Worm (Caenorhabditis elegans) whole organism, young adult: ENCODE results near the gene cest-2.1.

Experiments used
- B0035.1 ChIP-seq: sonication (generic microtip); optimal IDR thresholded peaks from 2 replicates; lab custom pipeline; 2016; ENCODE audit warnings: missing genetic modification characterization, mild to moderate bottlenecking, missing compliant biosample characterization, missing genotype, missing genetic modification reagents
- C06A6.2 ChIP-seq: fragments of 200-800 bp; sonication (Bioruptor generic); conservative IDR thresholded peaks from 2 replicates; pipeline ENCODE4 v1.3.6; 2022; ENCODE audit warnings: missing genetic modification characterization, missing compliant biosample characterization
- F22D6.2 ChIP-seq: sonication (generic microtip); optimal IDR thresholded peaks from 2 replicates; lab custom pipeline; 2016; ENCODE audit warnings: mild to moderate bottlenecking, missing genetic modification characterization, missing compliant biosample characterization
- F39B2.1 ChIP-seq: fragments of 200-800 bp; sonication (Bioruptor generic); IDR thresholded peaks from 2 replicates; pipeline ENCODE4 v1.3.6; 2022; ENCODE audit warnings: missing genetic modification reagents, missing genetic modification characterization, missing compliant biosample characterization
- F55B11.4 ChIP-seq: sonication (generic microtip); optimal IDR thresholded peaks from 2 replicates; lab custom pipeline; 2016; ENCODE audit warnings: missing compliant biosample characterization, missing genetic modification characterization, borderline replicate concordance; ENCODE audit not compliant: insufficient read depth
- K11D2.4 ChIP-seq: fragments of 200-800 bp; sonication (Bioruptor generic); IDR thresholded peaks from 2 replicates; pipeline ENCODE4 v1.3.6; 2022; ENCODE audit warnings: missing genetic modification reagents, missing genetic modification characterization, missing compliant biosample characterization
- Y53F4B.3 ChIP-seq: fragments of 200-800 bp; sonication (Bioruptor generic); IDR thresholded peaks from 2 replicates; pipeline ENCODE4 v1.3.6; 2022; ENCODE audit warnings: missing genetic modification reagents, missing genetic modification characterization, missing compliant biosample characterization
- Y53G8AR.9 ChIP-seq: fragments of 200-800 bp; sonication (Bioruptor generic); conservative IDR thresholded peaks from 2 replicates; pipeline ENCODE4 v1.3.6; 2022; ENCODE audit warnings: missing genetic modification reagents, missing genetic modification characterization, missing compliant biosample characterization
- Y79H2A.3 ChIP-seq: fragments of 200-800 bp; sonication (Bioruptor generic); conservative IDR thresholded peaks from 2 replicates; pipeline ENCODE4 v1.3.6; 2022; ENCODE audit warnings: missing genetic modification reagents, missing genetic modification characterization, missing compliant biosample characterization
- Y95B8A.8 ChIP-seq: fragments of 200-800 bp; sonication (Bioruptor generic); IDR thresholded peaks from 2 replicates; pipeline ENCODE4 v1.3.6; 2022; ENCODE audit warnings: missing genetic modification reagents, missing genetic modification characterization, missing compliant biosample characterization
- ZK185.1 ChIP-seq: sonication (generic microtip); optimal IDR thresholded peaks from 2 replicates; lab custom pipeline; 2016; ENCODE audit warnings: mild to moderate bottlenecking, missing genetic modification characterization, missing compliant biosample characterization; ENCODE audit not compliant: poor library complexity, severe bottlenecking
- akir-1 ChIP-seq: fragments of 200-800 bp; sonication (Bioruptor generic); optimal IDR thresholded peaks from 2 replicates; lab custom pipeline; 2018; ENCODE audit warnings: mild to moderate bottlenecking, missing genetic modification characterization, moderate library complexity, missing compliant biosample characterization
- aptf-2 ChIP-seq: fragments of 200-800 bp; sonication (Bioruptor generic); conservative IDR thresholded peaks from 2 replicates; pipeline ENCODE4 v1.3.6; 2022; ENCODE audit warnings: missing genetic modification reagents, missing genetic modification characterization, missing compliant biosample characterization
- aptf-3 ChIP-seq: fragments of 200-800 bp; sonication (Bioruptor generic); IDR thresholded peaks from 2 replicates; pipeline ENCODE4 v1.3.6; 2022; ENCODE audit warnings: missing genetic modification characterization, missing compliant biosample characterization
- athp-1 ChIP-seq: sonication (generic microtip); optimal IDR thresholded peaks from 2 replicates; lab custom pipeline; 2017; ENCODE audit warnings: mild to moderate bottlenecking, missing genetic modification characterization, missing compliant biosample characterization
- ccch-3 ChIP-seq: fragments of 200-800 bp; sonication (Bioruptor generic); optimal IDR thresholded peaks from 2 replicates; lab custom pipeline; 2018; ENCODE audit warnings: mild to moderate bottlenecking, missing genetic modification characterization, missing compliant biosample characterization
- ceh-79 ChIP-seq: sonication (generic microtip); optimal IDR thresholded peaks from 2 replicates; lab custom pipeline; 2017; ENCODE audit warnings: mild to moderate bottlenecking, missing genetic modification characterization, missing compliant biosample characterization
- chd-7 ChIP-seq: sonication (generic microtip); optimal IDR thresholded peaks from 2 replicates; lab custom pipeline; 2016; ENCODE audit warnings: mild to moderate bottlenecking, missing genetic modification characterization, moderate library complexity, missing compliant biosample characterization
- die-1 ChIP-seq: sonication (generic microtip); optimal IDR thresholded peaks from 2 replicates; lab custom pipeline; 2016; ENCODE audit warnings: missing genotype, mild to moderate bottlenecking, missing genetic modification characterization, missing compliant biosample characterization
- dox-1 ChIP-seq: fragments of 200-800 bp; sonication (Bioruptor generic); IDR thresholded peaks from 2 replicates; pipeline ENCODE4 v1.3.6; 2022; ENCODE audit warnings: missing genetic modification reagents, missing genetic modification characterization, missing compliant biosample characterization
- egl-44 ChIP-seq: fragments of 200-800 bp; sonication (Bioruptor generic); IDR thresholded peaks from 2 replicates; pipeline ENCODE4 v1.3.6; 2022; ENCODE audit warnings: missing genetic modification reagents, missing genetic modification characterization, missing compliant biosample characterization
- ekl-4 ChIP-seq: fragments of 200-800 bp; sonication (Bioruptor generic); IDR thresholded peaks from 2 replicates; pipeline ENCODE4 v1.3.6; 2022; ENCODE audit warnings: missing genetic modification reagents, missing genetic modification characterization, missing compliant biosample characterization
- fkh-3 ChIP-seq: sonication (generic microtip); optimal IDR thresholded peaks from 2 replicates; lab custom pipeline; 2016; ENCODE audit warnings: mild to moderate bottlenecking, missing genetic modification characterization, missing compliant biosample characterization
- gei-17 ChIP-seq: fragments of 200-800 bp; sonication (Bioruptor generic); optimal IDR thresholded peaks from 2 replicates; lab custom pipeline; 2018; ENCODE audit warnings: mild to moderate bottlenecking, missing genetic modification characterization, missing compliant biosample characterization
- hlh-12 ChIP-seq: sonication (generic microtip); optimal IDR thresholded peaks from 2 replicates; lab custom pipeline; 2016; ENCODE audit warnings: missing genetic modification characterization, missing compliant biosample characterization
- hsf-1 ChIP-seq: fragments of 200-800 bp; sonication (Bioruptor generic); IDR thresholded peaks from 2 replicates; pipeline ENCODE4 v1.3.6; 2022; ENCODE audit warnings: missing genetic modification reagents, missing genetic modification characterization, missing compliant biosample characterization
- lag-1 ChIP-seq: fragments of 200-800 bp; sonication (Bioruptor generic); IDR thresholded peaks from 2 replicates; pipeline ENCODE4 v1.3.6; 2022; ENCODE audit warnings: missing genetic modification reagents, missing genetic modification characterization, missing compliant biosample characterization
- let-526 ChIP-seq: fragments of 200-800 bp; sonication (Bioruptor generic); IDR thresholded peaks from 2 replicates; pipeline ENCODE4 v1.3.6; 2022; ENCODE audit warnings: missing genetic modification reagents, missing genetic modification characterization, missing compliant biosample characterization
- lin-26 ChIP-seq: fragments of 200-800 bp; sonication (Bioruptor generic); IDR thresholded peaks from 2 replicates; pipeline ENCODE4 v1.3.6; 2022; ENCODE audit warnings: missing genetic modification reagents, missing genetic modification characterization, missing compliant biosample characterization
- lir-1 ChIP-seq: fragments of 200-800 bp; sonication (Bioruptor generic); conservative IDR thresholded peaks from 2 replicates; pipeline ENCODE4 v1.3.6; 2022; ENCODE audit warnings: missing genetic modification reagents, missing genetic modification characterization, missing compliant biosample characterization
- madf-6 ChIP-seq: fragments of 200-800 bp; sonication (Bioruptor generic); IDR thresholded peaks from 2 replicates; pipeline ENCODE4 v1.3.6; 2022; ENCODE audit warnings: missing genetic modification reagents, missing genetic modification characterization, missing compliant biosample characterization
- nfya-1 ChIP-seq: sonication (generic microtip); optimal IDR thresholded peaks from 2 replicates; lab custom pipeline; 2017; ENCODE audit warnings: antibody characterized with exemption, missing compliant biosample characterization, missing genetic modification characterization, borderline replicate concordance; ENCODE audit not compliant: insufficient read depth
- nhr-120 ChIP-seq: fragments of 200-800 bp; sonication (Bioruptor generic); IDR thresholded peaks from 2 replicates; pipeline ENCODE4 v1.3.6; 2022; ENCODE audit warnings: missing genetic modification characterization, missing compliant biosample characterization
- nhr-27 ChIP-seq: fragments of 200-800 bp; sonication (Bioruptor generic); optimal IDR thresholded peaks from 2 replicates; lab custom pipeline; 2018; ENCODE audit warnings: mild to moderate bottlenecking, missing genetic modification characterization, moderate library complexity, missing compliant biosample characterization
- nhr-80 ChIP-seq: sonication (generic microtip); optimal IDR thresholded peaks from 2 replicates; lab custom pipeline; 2016; ENCODE audit warnings: missing genetic modification characterization, missing compliant biosample characterization
- nhr-90 ChIP-seq: sonication (generic microtip); optimal IDR thresholded peaks from 2 replicates; lab custom pipeline; 2016; ENCODE audit warnings: missing genotype, mild to moderate bottlenecking, missing genetic modification characterization, missing compliant biosample characterization
- pha-4 ChIP-seq: fragments of 150-350 bp; sonication (generic microtip); optimal IDR thresholded peaks from 2 replicates; lab custom pipeline; 2014; ENCODE audit warnings: missing biosample characterization, missing genetic modification reagents, missing genetic modification characterization
- repo-1 ChIP-seq: sonication (generic microtip); optimal IDR thresholded peaks from 2 replicates; lab custom pipeline; 2017; ENCODE audit warnings: mild to moderate bottlenecking, missing genetic modification characterization, missing compliant biosample characterization
- sea-2 ChIP-seq: fragments of 200-800 bp; sonication (Bioruptor generic); IDR thresholded peaks from 2 replicates; pipeline ENCODE4 v1.3.6; 2022; ENCODE audit warnings: missing genetic modification characterization, missing compliant biosample characterization
- snpc-1.3 ChIP-seq: sonication (generic microtip); optimal IDR thresholded peaks from 2 replicates; lab custom pipeline; 2017; ENCODE audit warnings: missing genetic modification characterization, mild to moderate bottlenecking, missing compliant biosample characterization, antibody characterized with exemption, moderate library complexity, missing genotype, missing genetic modification reagents; ENCODE audit not compliant: insufficient read depth
- sptf-2 ChIP-seq: fragments of 200-800 bp; sonication (Bioruptor generic); optimal IDR thresholded peaks from 2 replicates; lab custom pipeline; 2018; ENCODE audit warnings: mild to moderate bottlenecking, missing genetic modification characterization, missing compliant biosample characterization
- tlf-1 ChIP-seq: fragments of 200-800 bp; sonication (Bioruptor generic); optimal IDR thresholded peaks from 2 replicates; lab custom pipeline; 2018; ENCODE audit warnings: mild to moderate bottlenecking, missing genetic modification characterization, missing compliant biosample characterization
- unc-130 ChIP-seq: sonication (generic microtip); optimal IDR thresholded peaks from 2 replicates; lab custom pipeline; 2016; ENCODE audit warnings: missing genetic modification reagents, missing genetic modification characterization, missing compliant biosample characterization
- unc-62 ChIP-seq: fragments of 150-350 bp; optimal IDR thresholded peaks from 2 replicates; lab custom pipeline; 2014; ENCODE audit warnings: missing biosample characterization, missing genetic modification reagents, missing genetic modification characterization
- ztf-18 ChIP-seq: sonication (generic microtip); optimal IDR thresholded peaks from 2 replicates; lab custom pipeline; 2016; ENCODE audit warnings: missing genotype, mild to moderate bottlenecking, missing genetic modification characterization, missing compliant biosample characterization

cest-2.1 gene

DNA sequence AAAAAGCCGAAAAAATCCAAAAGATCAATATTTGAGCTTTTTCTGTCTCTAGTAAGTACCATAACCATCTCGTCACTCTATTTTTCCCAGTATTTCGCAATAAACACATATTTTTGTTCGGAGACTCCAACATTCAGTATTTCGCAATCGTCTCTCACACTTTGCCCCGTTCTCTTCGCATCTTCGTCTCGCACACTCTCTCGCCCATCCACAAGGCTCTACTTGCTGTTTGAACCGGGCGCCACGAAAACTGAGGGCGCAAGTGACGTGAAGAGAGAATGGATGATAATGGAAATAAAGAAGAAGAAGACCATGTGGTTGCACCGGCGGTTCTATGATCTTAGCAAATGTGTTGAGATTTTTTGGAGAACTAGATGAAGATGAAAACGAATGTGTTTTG, 28.8 kb upstream of the cest-2.1 start (continued):
- TF ChIP-seq lir-1 (peak; percentile 20; the same call in 1 of the 2 replicates), lin-26 (GFP tag; lab: Robert Waterston, UW) (peak; percentile 66; the same call in 1 of the 2 replicates), ztf-18 (peak; percentile 77), Y53G8AR.9 (GFP tag; lab: Robert Waterston, UW) (0 out of 2 replicates have a peak, but pooled peaks have one; percentile 27), tlf-1 (GFP tag; lab: Kevin White, UChicago) (peak; percentile 68), F55B11.4 (no peak), F22D6.2 (tag; lab: Kevin White, UChicago) (peak; percentile 19), K11D2.4 (GFP tag; lab: Robert Waterston, UW) (peak; percentile 80), nhr-80 (tag; lab: Kevin White, UChicago) (peak; percentile 95), Y53F4B.3 (no peak), snpc-1.3 (peak; percentile 29), nhr-120 (GFP tag; lab: Robert Waterston, UW) (no peak), chd-7 (peak; percentile 87), aptf-2 (GFP tag; lab: Robert Waterston, UW) (no peak), B0035.1 (tag; lab: Kevin White, UChicago) (no peak), dox-1 (GFP tag; lab: Robert Waterston, UW) (peak; percentile 85), nfya-1 (tag; lab: Kevin White, UChicago) (no peak), unc-130 (GFP tag; lab: Kevin White, UChicago) (no peak), hsf-1 (GFP tag; lab: Robert Waterston, UW) (peak; percentile 26; the same call in 1 of the 2 replicates), repo-1 (peak; percentile 15), ZK185.1 (tag; lab: Kevin White, UChicago) (peak; percentile 50), nhr-90 (tag; lab: Kevin White, UChicago) (peak; percentile 65), let-526 (GFP tag; lab: Robert Waterston, UW) (peak; percentile 76), sptf-2 (GFP tag; lab: Kevin White, UChicago) (no peak), gei-17 (GFP tag; lab: Kevin White, UChicago) (peak; percentile 66), madf-6 (no peak), pha-4 (tag; lab: Kevin White, UChicago) (peak; percentile 96), aptf-3 (no peak), die-1 (tag; lab: Kevin White, UChicago) (peak; percentile 35), ccch-3 (GFP tag; lab: Kevin White, UChicago) (no peak), athp-1 (tag; lab: Kevin White, UChicago) (peak; percentile 41), unc-62 (peak; percentile 36), lag-1 (no peak), Y95B8A.8 (GFP tag; lab: Robert Waterston, UW) (no peak), ceh-79 (no peak), C06A6.2 (GFP tag; lab: Robert Waterston, UW) (peak; percentile 82), hlh-12 (tag; lab: Kevin White, UChicago) (no peak), F39B2.1 (GFP tag; lab: Robert Waterston, UW) (no peak), Y79H2A.3 (GFP tag; lab: Robert Waterston, UW) (no peak), akir-1 (GFP tag; lab: Kevin White, UChicago) (no peak), fkh-3 (tag; lab: Kevin White, UChicago) (no peak), egl-44 (GFP tag; lab: Robert Waterston, UW) (no peak), nhr-27 (tag; lab: Kevin White, UChicago) (no peak), sea-2 (GFP tag; lab: Robert Waterston, UW) (no peak), ekl-4 (GFP tag; lab: Robert Waterston, UW) (0 out of 2 replicates have a peak, but pooled peaks have one; percentile 51)
